Fruit fly (Drosophila melanogaster) whole organism, prepupa: ENCODE measurements around the gene CG10874.

Experiments used
- Blimp-1 ChIP-seq: fragments of 200-800 bp; sonication (Bioruptor generic); optimal IDR thresholded peaks from 3 replicates; lab custom pipeline; 2017; ENCODE audit warnings: missing biosample characterization, missing genetic modification characterization, mild to moderate bottlenecking, moderate library complexity, missing genetic modification reagents
- CG10631 ChIP-seq: fragments of 200-800 bp; sonication (Bioruptor generic); optimal IDR thresholded peaks from 2 replicates; lab custom pipeline; 2016; ENCODE audit warnings: missing biosample characterization, missing genetic modification characterization
- CG10669 ChIP-seq: fragments of 200-800 bp; sonication (Bioruptor generic); optimal IDR thresholded peaks from 3 replicates; lab custom pipeline; 2018; ENCODE audit warnings: missing biosample characterization, mild to moderate bottlenecking, missing genetic modification characterization, moderate library complexity
- CG11294 ChIP-seq: fragments of 200-800 bp; sonication (Bioruptor generic); IDR thresholded peaks from 2 replicates; pipeline ENCODE4 v1.3.6; 2022; ENCODE audit warnings: missing biosample characterization, missing genetic modification characterization
- CG11762 ChIP-seq: fragments of 200-800 bp; sonication (Bioruptor generic); optimal IDR thresholded peaks from 3 replicates; lab custom pipeline; 2016; ENCODE audit warnings: missing biosample characterization, missing genetic modification characterization; ENCODE audit not compliant: insufficient read depth
- CG11902 ChIP-seq: fragments of 200-800 bp; sonication (Bioruptor generic); optimal IDR thresholded peaks from 3 replicates; lab custom pipeline; 2016; ENCODE audit warnings: missing biosample characterization, missing genetic modification characterization
- CG1621 ChIP-seq: fragments of 200-800 bp; sonication (Bioruptor generic); optimal IDR thresholded peaks from 3 replicates; lab custom pipeline; 2018; ENCODE audit warnings: missing biosample characterization, mild to moderate bottlenecking, missing genetic modification characterization
- CG16779 ChIP-seq: fragments of 200-800 bp; sonication (Bioruptor generic); optimal IDR thresholded peaks from 3 replicates; lab custom pipeline; 2017; ENCODE audit warnings: missing biosample characterization, mild to moderate bottlenecking, missing genetic modification characterization
- CG3032 ChIP-seq: fragments of 200-800 bp; optimal IDR thresholded peaks from 2 replicates; lab custom pipeline; 2019; ENCODE audit warnings: missing biosample characterization, mild to moderate bottlenecking, missing genetic modification characterization, moderate library complexity
- CG3919 ChIP-seq: fragments of 200-800 bp; sonication (Bioruptor generic); optimal IDR thresholded peaks from 3 replicates; lab custom pipeline; 2016; ENCODE audit warnings: missing biosample characterization, missing genetic modification characterization
- CG4318 ChIP-seq: fragments of 200-800 bp; sonication (Bioruptor generic); optimal IDR thresholded peaks from 3 replicates; lab custom pipeline; 2017; ENCODE audit warnings: missing biosample characterization, mild to moderate bottlenecking, missing genetic modification characterization
- CG6792 ChIP-seq: fragments of 200-800 bp; sonication (Bioruptor generic); optimal IDR thresholded peaks from 3 replicates; lab custom pipeline; 2016; ENCODE audit warnings: missing biosample characterization, missing genetic modification characterization
- CG7368 ChIP-seq: fragments of 200-800 bp; sonication (Bioruptor generic); optimal IDR thresholded peaks from 3 replicates; lab custom pipeline; 2016; ENCODE audit warnings: missing biosample characterization, missing genetic modification characterization
- CG8119 ChIP-seq: fragments of 200-800 bp; sonication (Bioruptor generic); IDR thresholded peaks from 3 replicates; pipeline ENCODE4 v1.3.6; 2022; ENCODE audit warnings: missing biosample characterization, missing genetic modification characterization
- CG8319 ChIP-seq: fragments of 200-800 bp; sonication (Bioruptor generic); optimal IDR thresholded peaks from 3 replicates; lab custom pipeline; 2016; ENCODE audit warnings: missing biosample characterization, missing genetic modification characterization
- CG8632 ChIP-seq: fragments of 200-800 bp; sonication (Bioruptor generic); optimal IDR thresholded peaks from 3 replicates; lab custom pipeline; 2016; ENCODE audit warnings: missing biosample characterization, missing genetic modification characterization
- CG9139 ChIP-seq: fragments of 200-800 bp; sonication (Bioruptor generic); optimal IDR thresholded peaks from 3 replicates; lab custom pipeline; 2017; ENCODE audit warnings: missing biosample characterization, mild to moderate bottlenecking, missing genetic modification characterization
- Eip75B ChIP-seq: fragments of 200-800 bp; sonication (Bioruptor generic); optimal IDR thresholded peaks from 3 replicates; lab custom pipeline; 2016; ENCODE audit warnings: missing biosample characterization, missing genetic modification characterization
- Eip78C ChIP-seq: fragments of 200-800 bp; sonication (Bioruptor generic); peaks from one replicate; lab custom pipeline; 2016; ENCODE audit warnings: missing biosample characterization, missing genetic modification characterization
- Eip93F ChIP-seq: fragments of 200-800 bp; sonication (Bioruptor generic); optimal IDR thresholded peaks from 2 replicates; lab custom pipeline; 2016; ENCODE audit warnings: missing biosample characterization, mild to moderate bottlenecking, missing genetic modification characterization
- Ets21C ChIP-seq: fragments of 200-800 bp; sonication (Bioruptor generic); optimal IDR thresholded peaks from 3 replicates; lab custom pipeline; 2016; ENCODE audit warnings: missing biosample characterization, missing genetic modification characterization
- Hr39 ChIP-seq: fragments of 200-800 bp; sonication (Bioruptor generic); optimal IDR thresholded peaks from 2 replicates; lab custom pipeline; 2016; ENCODE audit warnings: missing biosample characterization, missing genetic modification characterization
- Hr4 ChIP-seq: fragments of 200-800 bp; sonication (Bioruptor generic); optimal IDR thresholded peaks from 3 replicates; lab custom pipeline; 2016; ENCODE audit warnings: missing biosample characterization, missing genetic modification characterization
- Met ChIP-seq: fragments of 200-800 bp; sonication (Bioruptor generic); optimal IDR thresholded peaks from 3 replicates; lab custom pipeline; 2016; ENCODE audit warnings: missing biosample characterization, missing genetic modification characterization
- Smox ChIP-seq: fragments of 200-800 bp; sonication (Bioruptor generic); optimal IDR thresholded peaks from 3 replicates; lab custom pipeline; 2016; ENCODE audit warnings: missing biosample characterization, missing genetic modification characterization
- Sox102F ChIP-seq: fragments of 200-800 bp; sonication (Bioruptor generic); optimal IDR thresholded peaks from 2 replicates; lab custom pipeline; 2016; ENCODE audit warnings: missing biosample characterization, mild to moderate bottlenecking, missing genetic modification characterization
- Sox14 ChIP-seq: fragments of 200-800 bp; sonication (Bioruptor generic); optimal IDR thresholded peaks from 3 replicates; lab custom pipeline; 2016; ENCODE audit warnings: missing biosample characterization, missing genetic modification characterization
- dac ChIP-seq: fragments of 200-800 bp; sonication (Bioruptor generic); optimal IDR thresholded peaks from 2 replicates; lab custom pipeline; 2017; ENCODE audit warnings: missing biosample characterization, mild to moderate bottlenecking, missing genetic modification characterization
- eg ChIP-seq: fragments of 200-800 bp; sonication (Bioruptor generic); IDR thresholded peaks from 3 replicates; pipeline ENCODE4 v1.3.6; 2022; ENCODE audit warnings: missing biosample characterization, missing genetic modification characterization
- fd59A ChIP-seq: fragments of 200-800 bp; sonication (Bioruptor generic); optimal IDR thresholded peaks from 2 replicates; lab custom pipeline; 2017; ENCODE audit warnings: missing biosample characterization, mild to moderate bottlenecking, missing genetic modification characterization, missing genetic modification reagents
- fd85E ChIP-seq: fragments of 200-800 bp; sonication (Bioruptor generic); optimal IDR thresholded peaks from 3 replicates; lab custom pipeline; 2016; ENCODE audit warnings: missing biosample characterization, missing genetic modification characterization
- salr ChIP-seq, 2 experiments: fragments of 200-800 bp; sonication (Bioruptor generic); optimal IDR thresholded peaks; 3 replicates each; lab custom pipeline; 2016 to 2018; ENCODE audit warnings: missing biosample characterization in 2 of 2, missing genetic modification characterization in 2 of 2, mild to moderate bottlenecking in 1 of 2
- spab ChIP-seq: fragments of 200-800 bp; sonication (Bioruptor generic); optimal IDR thresholded peaks from 2 replicates; lab custom pipeline; 2017; ENCODE audit warnings: missing biosample characterization, mild to moderate bottlenecking, missing genetic modification characterization, missing genetic modification reagents
- topi ChIP-seq: fragments of 200-800 bp; sonication (Bioruptor generic); optimal IDR thresholded peaks from 3 replicates; lab custom pipeline; 2016; ENCODE audit warnings: missing biosample characterization, missing genetic modification characterization
- vri ChIP-seq: fragments of 200-800 bp; sonication (Bioruptor generic); optimal IDR thresholded peaks from 3 replicates; lab custom pipeline; 2016; ENCODE audit warnings: missing biosample characterization, mild to moderate bottlenecking, missing genetic modification characterization

CG10874 gene

DNA sequence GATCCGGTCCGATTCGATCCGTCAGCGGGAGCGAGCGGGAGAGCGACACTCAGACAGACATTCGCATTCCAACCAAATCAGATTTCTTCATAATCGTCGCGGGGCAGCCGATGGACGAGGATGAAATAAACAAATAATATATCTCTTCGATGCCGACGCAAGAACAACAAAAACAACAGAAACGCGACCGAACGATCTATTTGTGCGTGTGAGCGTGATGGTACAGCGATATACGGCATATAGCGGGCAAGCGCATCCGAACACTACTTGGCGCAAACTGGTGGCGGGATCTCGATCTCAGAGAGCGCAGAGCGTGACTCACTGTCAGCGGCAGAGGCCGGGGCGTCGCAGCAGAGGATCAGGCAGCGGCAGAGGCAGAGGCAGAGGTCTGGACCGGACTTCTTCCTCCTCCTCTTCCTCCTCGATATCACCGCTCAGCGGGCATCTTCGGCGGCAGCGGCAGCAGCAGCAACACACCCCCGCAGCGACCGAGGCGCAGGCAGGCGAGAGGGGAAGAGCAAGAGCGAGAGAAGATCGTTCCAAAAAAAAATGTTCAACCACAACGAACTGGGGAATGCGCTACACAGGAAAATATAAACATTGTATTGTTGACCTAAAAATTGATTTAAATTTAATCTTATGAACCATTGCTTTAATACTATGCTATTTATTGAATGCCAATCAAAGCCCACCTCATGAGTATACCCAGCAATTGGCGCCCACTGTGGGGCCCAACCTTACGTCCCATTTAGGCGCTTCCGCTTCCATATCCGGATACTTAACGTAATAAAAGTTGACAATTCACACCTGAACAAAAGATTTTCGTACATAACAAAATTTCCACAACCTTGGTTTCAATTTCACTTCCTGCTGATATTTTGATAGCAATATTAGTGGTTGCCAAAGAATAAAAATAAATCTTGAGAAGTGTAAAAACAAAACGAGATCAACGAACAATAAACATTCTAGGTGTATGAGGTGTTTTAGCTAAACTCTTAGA lies 30.6 kb downstream of the CG10874 start (continued):
- TF ChIP-seq CG8119 (GFP tag; lab: Robert Waterston, UW) (no peak), CG11294 (GFP tag; lab: Robert Waterston, UW) (no peak), salr (GFP tag; optimal IDR thresholded peaks at IDR 0.05; lab: Kevin White, UChicago) (peak; percentile 31 to 78), spab (peak; percentile 66), CG3919 (GFP tag; lab: Kevin White, UChicago) (peak; percentile 53), CG9139 (GFP tag; lab: Kevin White, UChicago) (peak; percentile 8), CG11762 (peak; percentile 34), Hr4 (peak; percentile 63), Eip93F (no peak), Sox14 (GFP tag; lab: Kevin White, UChicago) (peak; percentile 77), CG6792 (GFP tag; lab: Kevin White, UChicago) (peak; percentile 61), CG1621 (tag; lab: Kevin White, UChicago) (peak; percentile 48), dac (GFP tag; lab: Kevin White, UChicago) (no peak), CG7368 (GFP tag; lab: Kevin White, UChicago) (peak; percentile 32), CG8632 (GFP tag; lab: Kevin White, UChicago) (peak; percentile 53), Eip75B (GFP tag; lab: Kevin White, UChicago) (peak; percentile 63), vri (GFP tag; lab: Kevin White, UChicago) (peak; percentile 9), Blimp-1 (GFP tag; lab: Kevin White, UChicago) (no peak), Smox (peak; percentile 48), topi (GFP tag; lab: Kevin White, UChicago) (peak; percentile 81), fd85E (GFP tag; lab: Kevin White, UChicago) (no peak), CG10669 (GFP tag; lab: Kevin White, UChicago) (peak; percentile 53), Ets21C (GFP tag; lab: Kevin White, UChicago) (peak; percentile 31), Met (GFP tag; lab: Kevin White, UChicago) (peak; percentile 84), eg (peak; percentile 57; the same call in 2 of the 3 replicates), fd59A (GFP tag; lab: Kevin White, UChicago) (peak; percentile 59)

DNA sequence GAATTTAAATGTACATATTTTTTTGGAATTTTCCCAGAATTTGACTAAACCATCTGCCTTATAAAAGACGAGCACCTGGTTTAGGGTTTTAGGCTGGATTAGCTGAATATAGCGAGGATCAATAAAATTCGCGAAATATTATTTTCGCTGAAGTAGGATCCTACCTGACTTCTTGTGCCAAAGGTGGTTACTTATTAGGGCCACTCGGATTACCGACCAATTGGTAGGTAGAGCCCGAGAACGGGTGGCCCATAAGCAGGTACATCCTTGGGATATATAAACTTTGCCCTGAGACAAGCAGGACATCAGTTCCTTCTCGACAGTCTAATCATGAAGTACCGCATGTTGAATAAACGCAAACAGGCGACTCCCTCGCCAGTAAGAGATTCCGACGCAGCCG lies 36.7 kb downstream of the CG10874 start, which contains the start of gene CG15382:
Gene CG15382, plus strand, starts transcription at position 301 of the 400 bp plus-strand sequence.
- TF ChIP-seq CG16779 (tag; lab: Kevin White, UChicago) (no peak), CG4318 (GFP tag; lab: Kevin White, UChicago) (no peak), CG1621 (tag; lab: Kevin White, UChicago) (no peak), CG8632 (GFP tag; lab: Kevin White, UChicago) (no peak), CG11762 (no peak), Hr39 (no peak), Smox (no peak), CG3032 (tag; lab: Kevin White, UChicago) (no peak), CG10631 (GFP tag; lab: Kevin White, UChicago) (no peak), CG9139 (GFP tag; lab: Kevin White, UChicago) (no peak), eg (no peak), Eip78C (no peak), CG8319 (no peak), CG11902 (GFP tag; lab: Kevin White, UChicago) (no peak), Sox102F (GFP tag; lab: Kevin White, UChicago) (no peak), spab (no peak), CG3919 (GFP tag; lab: Kevin White, UChicago) (no peak), CG11294 (GFP tag; lab: Robert Waterston, UW) (no peak)
